Worm (Caenorhabditis elegans) whole organism, L3 larva: ENCODE measurements around the gene gfat-1.

ENCODE experiments used
- eor-1 ChIP-seq, 2 experiments: fragments of 150-350 bp; optimal IDR thresholded peaks; 2 replicates each; lab custom pipeline; 2014 to 2018; ENCODE audit warnings: missing biosample characterization in 2 of 2, missing genetic modification characterization in 2 of 2
- fkh-10 ChIP-seq: sonication (generic microtip); optimal IDR thresholded peaks from 2 replicates; lab custom pipeline; 2017; ENCODE audit warnings: missing biosample characterization, missing genetic modification reagents, missing genetic modification characterization
- fkh-2 ChIP-seq: fragments of 150-350 bp; optimal IDR thresholded peaks from 2 replicates; lab custom pipeline; 2014; ENCODE audit warnings: missing biosample characterization, missing genetic modification reagents, missing genetic modification characterization
- jun-1 ChIP-seq: fragments of 150-350 bp; optimal IDR thresholded peaks from 2 replicates; lab custom pipeline; 2014; ENCODE audit warnings: missing biosample characterization, missing genetic modification reagents, missing genetic modification characterization
- lsy-12 ChIP-seq: sonication (generic microtip); optimal IDR thresholded peaks from 2 replicates; lab custom pipeline; 2016; ENCODE audit warnings: mild to moderate bottlenecking, missing genetic modification characterization, missing compliant biosample characterization
- nhr-11 ChIP-seq: fragments of 150-350 bp; optimal IDR thresholded peaks from 2 replicates; lab custom pipeline; 2014; ENCODE audit warnings: missing biosample characterization, missing genetic modification characterization
- nhr-28 ChIP-seq: fragments of 150-350 bp; optimal IDR thresholded peaks from 2 replicates; lab custom pipeline; 2014; ENCODE audit warnings: missing biosample characterization, missing genetic modification characterization
- nhr-77 ChIP-seq: fragments of 150-350 bp; optimal IDR thresholded peaks from 2 replicates; lab custom pipeline; 2014; ENCODE audit warnings: missing biosample characterization, missing genetic modification characterization
- pqm-1 ChIP-seq: fragments of 150-350 bp; optimal IDR thresholded peaks from 2 replicates; lab custom pipeline; 2017; ENCODE audit warnings: missing biosample characterization, missing genetic modification characterization, inconsistent platforms
- unc-39 ChIP-seq: sonication (generic microtip); optimal IDR thresholded peaks from 4 replicates; lab custom pipeline; 2017; ENCODE audit warnings: missing biosample characterization, missing genetic modification characterization
- unc-62 ChIP-seq: fragments of 150-350 bp; sonication (generic microtip); optimal IDR thresholded peaks from 4 replicates; lab custom pipeline; 2014; ENCODE audit warnings: missing biosample characterization, missing genetic modification reagents, missing genetic modification characterization
- ztf-11 ChIP-seq: fragments of 150-350 bp; optimal IDR thresholded peaks from 2 replicates; lab custom pipeline; 2014; ENCODE audit warnings: missing biosample characterization, missing genetic modification characterization

ce11 chrII:11596157-11596740, 1.0 kb upstream of the gfat-1 start:
- no peak for TF ChIP-seq lsy-12 (tag; lab: Kevin White, UChicago)
- TF ChIP-seq ztf-11 (tag; lab: Kevin White, UChicago), result no peak
- TF ChIP-seq nhr-77 (tag; lab: Kevin White, UChicago), result no peak
- TF ChIP-seq unc-62 (GFP tag; lab: Kevin White, UChicago), result no peak
- no peak for TF ChIP-seq jun-1 (tag; lab: Kevin White, UChicago)
- no peak for TF ChIP-seq nhr-11 (tag; lab: Kevin White, UChicago)
- no peak for TF ChIP-seq unc-39 (tag; lab: Kevin White, UChicago)
- no peak for TF ChIP-seq fkh-10 (GFP tag; lab: Kevin White, UChicago)
- no peak for TF ChIP-seq eor-1 (tag; optimal IDR thresholded peaks at IDR 0.05; lab: Kevin White, UChicago)
- no peak for TF ChIP-seq fkh-2 (tag; lab: Kevin White, UChicago)
- peak; percentile 27 for TF ChIP-seq pqm-1 (tag; lab: Kevin White, UChicago)
- no peak for TF ChIP-seq nhr-28 (tag; lab: Kevin White, UChicago)
